Fruit fly (Drosophila melanogaster) whole organism, prepupa: Measurements from ENCODE around the gene Mcm6.

Experiments
- CG10631 ChIP-seq: fragments of 200-800 bp; sonication (Bioruptor generic); optimal IDR thresholded peaks from 2 replicates; lab custom pipeline; 2016; ENCODE audit warnings: missing biosample characterization, missing genetic modification characterization
- CG11762 ChIP-seq: fragments of 200-800 bp; sonication (Bioruptor generic); optimal IDR thresholded peaks from 3 replicates; lab custom pipeline; 2016; ENCODE audit warnings: missing biosample characterization, missing genetic modification characterization; ENCODE audit not compliant: insufficient read depth
- CG31627 ChIP-seq: fragments of 200-800 bp; sonication (Bioruptor generic); optimal IDR thresholded peaks from 3 replicates; lab custom pipeline; 2016; ENCODE audit warnings: missing biosample characterization, missing genetic modification characterization
- CG6792 ChIP-seq: fragments of 200-800 bp; sonication (Bioruptor generic); optimal IDR thresholded peaks from 3 replicates; lab custom pipeline; 2016; ENCODE audit warnings: missing biosample characterization, missing genetic modification characterization
- CG6854 ChIP-seq: fragments of 200-800 bp; sonication (Bioruptor generic); optimal IDR thresholded peaks from 2 replicates; lab custom pipeline; 2017; ENCODE audit warnings: missing biosample characterization, mild to moderate bottlenecking, missing genetic modification characterization
- CG9139 ChIP-seq: fragments of 200-800 bp; sonication (Bioruptor generic); optimal IDR thresholded peaks from 3 replicates; lab custom pipeline; 2017; ENCODE audit warnings: missing biosample characterization, mild to moderate bottlenecking, missing genetic modification characterization
- Ets96B ChIP-seq: fragments of 200-800 bp; optimal IDR thresholded peaks from 2 replicates; lab custom pipeline; 2019; ENCODE audit warnings: missing biosample characterization, mild to moderate bottlenecking, missing genetic modification characterization, moderate library complexity
- cyc ChIP-seq: fragments of 200-800 bp; sonication (Bioruptor generic); optimal IDR thresholded peaks from 3 replicates; lab custom pipeline; 2016; ENCODE audit warnings: missing biosample characterization, missing genetic modification characterization
- fkh ChIP-seq: fragments of 200-800 bp; sonication (Bioruptor generic); optimal IDR thresholded peaks from 3 replicates; lab custom pipeline; 2017; ENCODE audit warnings: missing biosample characterization, mild to moderate bottlenecking, missing genetic modification characterization, moderate library complexity

- no peak for TF ChIP-seq Ets96B (tag; lab: Kevin White, UChicago)
- no peak for TF ChIP-seq CG10631 (GFP tag; lab: Kevin White, UChicago)
- TF ChIP-seq fkh, result no peak
- no peak for TF ChIP-seq cyc
- TF ChIP-seq CG6792, result no peak
- no peak for TF ChIP-seq CG9139
- TF ChIP-seq CG6854 (GFP tag; lab: Kevin White, UChicago), result no peak
- TF ChIP-seq CG31627 (GFP tag; lab: Kevin White, UChicago), result no peak
- TF ChIP-seq CG11762 (GFP tag; lab: Kevin White, UChicago), result no peak
Observed at dm6 chrX:6700990-6701530, 26.9 kb downstream of the Mcm6 start.
